Worm (Caenorhabditis elegans) whole organism, late embryonic: ENCODE data around the gene F37A4.4.

ENCODE experiments used
- C08G9.2 ChIP-seq: sonication (generic microtip); optimal IDR thresholded peaks from 2 replicates; lab custom pipeline; 2016; ENCODE audit warnings: mild to moderate bottlenecking, missing genetic modification characterization, moderate library complexity, missing compliant biosample characterization
- F13H6.1 ChIP-seq: sonication (generic microtip); optimal IDR thresholded peaks from 2 replicates; lab custom pipeline; 2016; ENCODE audit warnings: missing genetic modification characterization, missing compliant biosample characterization
- Y22D7AL.16 ChIP-seq: sonication (generic microtip); optimal IDR thresholded peaks from 2 replicates; lab custom pipeline; 2016; ENCODE audit warnings: missing genetic modification characterization, missing compliant biosample characterization
- ceh-18 ChIP-seq: sonication (generic microtip); optimal IDR thresholded peaks from 2 replicates; lab custom pipeline; 2016; ENCODE audit warnings: missing genetic modification characterization, missing compliant biosample characterization
- ceh-19 ChIP-seq: fragments of 200-800 bp; sonication (Bioruptor generic); optimal IDR thresholded peaks from 2 replicates; lab custom pipeline; 2018; ENCODE audit warnings: mild to moderate bottlenecking, missing genetic modification characterization, missing compliant biosample characterization
- ceh-2 ChIP-seq: sonication (generic microtip); optimal IDR thresholded peaks from 2 replicates; lab custom pipeline; 2016; ENCODE audit warnings: missing genotype, missing genetic modification characterization, missing compliant biosample characterization
- ceh-30 ChIP-seq: fragments of 150-350 bp; optimal IDR thresholded peaks from 2 replicates; lab custom pipeline; 2014; ENCODE audit warnings: missing biosample characterization, missing genetic modification characterization
- ceh-34 ChIP-seq: sonication (generic microtip); optimal IDR thresholded peaks from 2 replicates; lab custom pipeline; 2016; ENCODE audit warnings: mild to moderate bottlenecking, missing genetic modification characterization, missing compliant biosample characterization
- ceh-6 ChIP-seq: fragments of 200-800 bp; sonication (Bioruptor generic); optimal IDR thresholded peaks from 2 replicates; lab custom pipeline; 2018; ENCODE audit warnings: mild to moderate bottlenecking, missing genetic modification characterization, missing compliant biosample characterization
- dve-1 ChIP-seq: sonication (generic microtip); optimal IDR thresholded peaks from 2 replicates; lab custom pipeline; 2017; ENCODE audit warnings: antibody characterized with exemption, mild to moderate bottlenecking, missing genetic modification characterization, missing compliant biosample characterization
- elt-2 ChIP-seq: sonication (generic microtip); optimal IDR thresholded peaks from 2 replicates; lab custom pipeline; 2016; ENCODE audit warnings: missing genetic modification reagents, missing genetic modification characterization, missing compliant biosample characterization
- elt-4 ChIP-seq: sonication (generic microtip); optimal IDR thresholded peaks from 2 replicates; lab custom pipeline; 2016; ENCODE audit warnings: missing genetic modification characterization, missing compliant biosample characterization
- ets-4 ChIP-seq: sonication (generic microtip); optimal IDR thresholded peaks from 2 replicates; lab custom pipeline; 2016; ENCODE audit warnings: missing genetic modification characterization, missing compliant biosample characterization
- fkh-10 ChIP-seq: fragments of 150-350 bp; optimal IDR thresholded peaks from 2 replicates; lab custom pipeline; 2014; ENCODE audit warnings: missing biosample characterization, missing genetic modification reagents, missing genetic modification characterization
- fkh-6 ChIP-seq: sonication (generic microtip); optimal IDR thresholded peaks from 2 replicates; lab custom pipeline; 2016; ENCODE audit warnings: missing genetic modification characterization, missing compliant biosample characterization
- hlh-15 ChIP-seq: sonication (generic microtip); optimal IDR thresholded peaks from 2 replicates; lab custom pipeline; 2016; ENCODE audit warnings: missing genetic modification characterization, missing compliant biosample characterization
- hlh-6 ChIP-seq: sonication (generic microtip); optimal IDR thresholded peaks from 2 replicates; lab custom pipeline; 2016; ENCODE audit warnings: missing genotype, missing genetic modification characterization, missing compliant biosample characterization
- lim-6 ChIP-seq: sonication (generic microtip); optimal IDR thresholded peaks from 2 replicates; lab custom pipeline; 2016; ENCODE audit warnings: missing genetic modification characterization, missing compliant biosample characterization
- lin-11 ChIP-seq: fragments of 200-800 bp; sonication (Bioruptor generic); optimal IDR thresholded peaks from 2 replicates; lab custom pipeline; 2018; ENCODE audit warnings: mild to moderate bottlenecking, missing genetic modification characterization, missing compliant biosample characterization
- madf-2 ChIP-seq: sonication (generic microtip); optimal IDR thresholded peaks from 2 replicates; lab custom pipeline; 2017; ENCODE audit warnings: missing genetic modification characterization, missing compliant biosample characterization
- mec-3 ChIP-seq: sonication (generic microtip); optimal IDR thresholded peaks from 2 replicates; lab custom pipeline; 2016; ENCODE audit warnings: borderline replicate concordance, missing genetic modification characterization, missing compliant biosample characterization
- nfya-1 ChIP-seq: sonication (generic microtip); optimal IDR thresholded peaks from 2 replicates; lab custom pipeline; 2017; ENCODE audit warnings: missing genetic modification characterization, mild to moderate bottlenecking, missing compliant biosample characterization, antibody characterized with exemption, moderate library complexity
- nhr-232 ChIP-seq: sonication (generic microtip); optimal IDR thresholded peaks from 2 replicates; lab custom pipeline; 2016; ENCODE audit warnings: missing genetic modification characterization, missing compliant biosample characterization
- npax-4 ChIP-seq: sonication (generic microtip); optimal IDR thresholded peaks from 2 replicates; lab custom pipeline; 2016; ENCODE audit warnings: missing genetic modification characterization, missing compliant biosample characterization
- odd-2 ChIP-seq: sonication (generic microtip); optimal IDR thresholded peaks from 2 replicates; lab custom pipeline; 2017; ENCODE audit warnings: antibody characterized with exemption, mild to moderate bottlenecking, missing genetic modification characterization, missing compliant biosample characterization
- pag-3 ChIP-seq: sonication (generic microtip); optimal IDR thresholded peaks from 2 replicates; lab custom pipeline; 2016; ENCODE audit warnings: missing compliant biosample characterization, missing genetic modification characterization, borderline replicate concordance
- pax-1 ChIP-seq: fragments of 150-350 bp; optimal IDR thresholded peaks from 2 replicates; lab custom pipeline; 2014; ENCODE audit warnings: missing biosample characterization, missing genetic modification characterization
- pha-2 ChIP-seq: sonication (generic microtip); optimal IDR thresholded peaks from 2 replicates; lab custom pipeline; 2017; ENCODE audit warnings: mild to moderate bottlenecking, missing genetic modification characterization, missing compliant biosample characterization
- pqm-1 ChIP-seq: sonication (generic microtip); optimal IDR thresholded peaks from 2 replicates; lab custom pipeline; 2016; ENCODE audit warnings: missing genetic modification characterization, missing compliant biosample characterization
- rnt-1 ChIP-seq: sonication (generic microtip); optimal IDR thresholded peaks from 2 replicates; lab custom pipeline; 2016; ENCODE audit warnings: missing genetic modification characterization, missing compliant biosample characterization
- sox-4 ChIP-seq: sonication (generic microtip); optimal IDR thresholded peaks from 2 replicates; lab custom pipeline; 2017; ENCODE audit warnings: mild to moderate bottlenecking, missing genetic modification characterization, inconsistent platforms, missing compliant biosample characterization
- tbx-2 ChIP-seq: sonication (generic microtip); optimal IDR thresholded peaks from 2 replicates; lab custom pipeline; 2016; ENCODE audit warnings: missing genetic modification characterization, missing compliant biosample characterization
- tbx-7 ChIP-seq: sonication (generic microtip); optimal IDR thresholded peaks from 2 replicates; lab custom pipeline; 2016; ENCODE audit warnings: missing genotype, missing genetic modification characterization, missing compliant biosample characterization
- ttx-3 ChIP-seq: sonication (generic microtip); optimal IDR thresholded peaks from 2 replicates; lab custom pipeline; 2016; ENCODE audit warnings: missing genetic modification reagents, missing genetic modification characterization, missing compliant biosample characterization
- unc-42 ChIP-seq: sonication (generic microtip); optimal IDR thresholded peaks from 2 replicates; lab custom pipeline; 2016; ENCODE audit warnings: missing genotype, missing genetic modification characterization, missing compliant biosample characterization
- ztf-16 ChIP-seq: sonication (generic microtip); optimal IDR thresholded peaks from 2 replicates; lab custom pipeline; 2017; ENCODE audit warnings: missing genetic modification characterization, missing compliant biosample characterization

Gene F37A4.4

DNA sequence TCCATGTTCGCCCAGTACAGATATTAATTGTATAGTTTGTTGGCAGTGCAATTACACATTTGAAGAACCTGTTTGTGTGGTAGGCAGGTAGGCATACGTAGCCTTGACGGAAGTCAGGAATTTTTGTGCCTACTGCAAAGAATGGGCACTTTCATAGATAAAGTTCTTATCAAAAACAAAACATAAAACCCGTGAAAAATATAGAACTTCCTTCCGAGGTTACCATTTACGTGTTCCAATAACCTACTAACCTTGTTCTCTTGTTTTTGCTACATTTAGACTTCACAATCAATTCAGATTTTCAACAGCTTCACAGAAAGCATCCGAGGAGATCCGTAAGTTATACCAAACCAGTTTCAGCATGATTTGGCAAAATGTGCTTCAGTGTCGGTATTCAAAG is at the start of gene F37A4.4:
TSS of gene F37A4.4 (plus strand) at position 301 of the 400 bp plus-strand sequence.
- TF ChIP-seq pha-2 (tag; lab: Kevin White, UChicago) (no peak), pag-3 (tag; lab: Kevin White, UChicago) (no peak), lin-11 (no peak), ceh-18 (no peak), lim-6 (tag; lab: Kevin White, UChicago) (no peak)
- TF ChIP-seq, all 69 proteins: peak for 0

DNA sequence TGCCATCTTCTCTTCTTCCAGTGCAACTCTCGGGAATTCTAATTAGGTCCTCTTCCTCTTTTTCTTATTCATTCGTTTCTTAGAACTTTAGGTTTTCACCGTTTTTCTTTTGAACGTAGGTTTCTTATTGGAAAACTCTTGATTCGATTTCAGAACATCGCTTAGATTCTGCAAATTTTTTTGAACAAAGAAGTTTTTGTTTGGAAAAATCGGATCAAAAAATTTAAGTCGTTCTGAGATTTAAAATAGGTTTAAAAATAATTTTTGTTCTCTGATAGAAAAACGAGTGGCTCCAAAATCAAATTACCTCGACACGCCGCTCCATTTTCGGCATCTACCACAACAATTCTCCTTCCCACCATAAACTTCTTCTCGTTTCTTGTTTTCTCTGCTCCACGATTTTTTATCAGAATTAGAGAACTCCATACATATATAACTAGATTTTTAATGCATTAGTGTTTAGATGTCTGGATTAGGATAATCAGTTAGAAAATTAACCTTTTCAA is 42.6 kb upstream of the F37A4.4 start:
- TF ChIP-seq unc-42 (tag; lab: Kevin White, UChicago) (peak; percentile 62), nfya-1 (tag; lab: Kevin White, UChicago) (no peak), Y22D7AL.16 (tag; lab: Kevin White, UChicago) (no peak)
- TF ChIP-seq, all 69 proteins: peak for 1

DNA sequence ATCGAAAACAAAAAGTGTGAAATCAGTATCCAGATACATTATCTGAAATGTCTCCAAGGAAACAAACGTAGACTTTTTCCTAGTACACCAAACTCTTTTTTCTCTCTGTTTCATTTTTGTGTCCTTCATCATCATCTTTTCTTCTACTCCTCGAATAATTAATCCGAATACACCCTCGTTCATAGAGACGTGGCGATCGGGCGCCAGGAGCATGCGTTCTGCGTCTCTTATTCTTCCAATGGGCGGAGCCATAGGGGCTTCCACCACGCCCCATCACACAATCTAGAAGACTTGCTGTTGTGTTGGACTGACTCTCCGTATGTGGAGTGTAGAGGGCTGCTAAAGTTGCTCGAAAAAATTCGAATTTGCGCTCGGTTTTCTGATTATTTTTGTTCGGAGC is 37.9 kb upstream of the F37A4.4 start, which contains the start of gene rbf-1:
TSS of gene rbf-1 (plus strand) at position 301 of the 400 bp plus-strand sequence.
- TF ChIP-seq ceh-34, result no peak
- no peak for TF ChIP-seq nfya-1 (tag; lab: Kevin White, UChicago)
- no peak for TF ChIP-seq ttx-3 (tag; lab: Kevin White, UChicago)
- TF ChIP-seq ceh-6 (GFP tag; lab: Kevin White, UChicago), result no peak
- no peak for TF ChIP-seq Y22D7AL.16 (tag; lab: Kevin White, UChicago)
- no peak for TF ChIP-seq hlh-15 (tag; lab: Kevin White, UChicago)
- no peak for TF ChIP-seq pax-1 (tag; lab: Kevin White, UChicago)
- no peak for TF ChIP-seq ceh-19
- TF ChIP-seq ets-4 (tag; lab: Kevin White, UChicago), result no peak
- no peak for TF ChIP-seq tbx-7 (tag; lab: Kevin White, UChicago)
- TF ChIP-seq elt-4, result no peak
- TF ChIP-seq dve-1 (tag; lab: Kevin White, UChicago), result no peak
- no peak for TF ChIP-seq lim-6 (tag; lab: Kevin White, UChicago)
- TF ChIP-seq rnt-1 (tag; lab: Kevin White, UChicago), result no peak
- TF ChIP-seq pag-3 (tag; lab: Kevin White, UChicago), result no peak
- no peak for TF ChIP-seq pha-2 (tag; lab: Kevin White, UChicago)
- TF ChIP-seq fkh-10 (GFP tag; lab: Kevin White, UChicago), result no peak
- no peak for TF ChIP-seq hlh-6 (tag; lab: Kevin White, UChicago)
- no peak for TF ChIP-seq ceh-30
- no peak for TF ChIP-seq ceh-2

DNA sequence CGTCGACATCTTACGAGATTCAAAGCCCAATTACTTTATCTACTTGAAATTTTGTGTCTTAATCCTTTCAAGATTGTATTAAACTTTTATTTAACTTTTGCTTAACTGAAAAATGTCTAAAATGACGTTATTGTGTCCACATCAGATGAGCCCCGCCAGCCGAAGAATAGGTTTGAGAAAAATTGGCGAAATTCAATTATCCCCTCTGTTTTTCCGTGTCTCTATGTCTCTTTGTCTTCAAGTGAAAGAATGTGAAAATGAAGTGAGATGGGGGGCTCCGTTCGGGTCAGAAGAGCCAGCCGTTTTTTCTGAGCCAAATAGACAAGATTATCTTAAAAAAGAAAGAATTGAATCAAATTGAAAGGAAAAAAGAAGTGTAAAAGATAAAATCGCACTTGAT is 36.1 kb upstream of the F37A4.4 start:
- TF ChIP-seq sox-4 (tag; lab: Kevin White, UChicago) (no peak), fkh-6 (tag; lab: Kevin White, UChicago) (no peak), tbx-2 (no peak), hlh-15 (tag; lab: Kevin White, UChicago) (no peak), unc-42 (tag; lab: Kevin White, UChicago) (peak; percentile 71), F13H6.1 (no peak), madf-2 (tag; lab: Kevin White, UChicago) (no peak), elt-2 (no peak)

DNA sequence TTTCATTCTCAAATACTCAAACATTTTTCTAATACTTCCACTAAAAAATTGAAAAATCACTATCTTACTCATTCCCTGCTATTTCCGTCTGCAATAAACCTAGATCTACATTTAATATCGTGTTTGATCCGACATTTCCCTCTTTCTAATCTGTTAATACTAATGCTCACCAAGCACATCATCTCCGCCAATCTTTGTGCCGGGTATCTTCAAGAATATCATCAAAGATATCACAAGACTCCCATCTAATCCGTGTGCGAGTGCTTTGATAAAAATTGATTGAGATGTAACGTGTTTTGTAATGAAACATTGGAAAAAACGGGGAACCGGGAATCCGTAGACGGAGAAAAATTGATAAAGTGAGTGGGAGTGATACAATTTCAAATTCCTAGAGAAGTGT is 34.0 kb upstream of the F37A4.4 start:
- TF ChIP-seq C08G9.2 (tag; lab: Kevin White, UChicago) (no peak), rnt-1 (tag; lab: Kevin White, UChicago) (no peak), odd-2 (tag; lab: Kevin White, UChicago) (no peak), mec-3 (no peak), pax-1 (tag; lab: Kevin White, UChicago) (no peak), ztf-16 (no peak), npax-4 (tag; lab: Kevin White, UChicago) (no peak), nhr-232 (tag; lab: Kevin White, UChicago) (no peak), pqm-1 (no peak)
- TF ChIP-seq, all 69 proteins: peak for 0
